Worm (Caenorhabditis elegans) whole organism, L1 larva: ENCODE data around the gene fbxa-22.

Source experiments
- aly-2 ChIP-seq: fragments of 150-350 bp; optimal IDR thresholded peaks from 2 replicates; lab custom pipeline; 2014; ENCODE audit warnings: missing biosample characterization, missing genetic modification characterization
- ama-1 ChIP-seq: fragments of 150-350 bp; optimal IDR thresholded peaks from 2 replicates; lab custom pipeline; 2014
- fos-1 ChIP-seq: fragments of 150-350 bp; optimal IDR thresholded peaks from 2 replicates; lab custom pipeline; 2014; ENCODE audit warnings: missing biosample characterization, missing genetic modification characterization
- nhr-76 ChIP-seq: sonication (generic microtip); optimal IDR thresholded peaks from 2 replicates; lab custom pipeline; 2017; ENCODE audit warnings: missing biosample characterization, missing genetic modification characterization
- skn-1 ChIP-seq: fragments of 150-350 bp; optimal IDR thresholded peaks from 2 replicates; lab custom pipeline; 2014; ENCODE audit warnings: missing biosample characterization, missing genetic modification characterization

ce11 chrIII:895525-895924, 43.1 kb upstream of the fbxa-22 start, which contains the start of the genes ztf-18 and F23H11.2:
- TF ChIP-seq ama-1 (lab: Kevin White, UChicago) (no peak), skn-1 (tag; lab: Kevin White, UChicago) (no peak), fos-1 (tag; lab: Kevin White, UChicago) (no peak), aly-2 (tag; lab: Kevin White, UChicago) (no peak), nhr-76 (tag; lab: Kevin White, UChicago) (no peak)
